Fruit fly (Drosophila melanogaster) whole organism: ENCODE results near the gene CG9799.

ENCODE experiments used
- Dll ChIP-seq: fragments of >200 bp; optimal IDR thresholded peaks from 2 replicates; lab custom pipeline; 2017
- pan ChIP-seq: fragments of >200 bp; optimal IDR thresholded peaks from 2 replicates; lab custom pipeline; 2017
- usp ChIP-seq: fragments of >200 bp; optimal IDR thresholded peaks from 2 replicates; lab custom pipeline; 2017; ENCODE audit warnings: missing biosample characterization, missing genetic modification characterization, mixed read lengths

DNA sequence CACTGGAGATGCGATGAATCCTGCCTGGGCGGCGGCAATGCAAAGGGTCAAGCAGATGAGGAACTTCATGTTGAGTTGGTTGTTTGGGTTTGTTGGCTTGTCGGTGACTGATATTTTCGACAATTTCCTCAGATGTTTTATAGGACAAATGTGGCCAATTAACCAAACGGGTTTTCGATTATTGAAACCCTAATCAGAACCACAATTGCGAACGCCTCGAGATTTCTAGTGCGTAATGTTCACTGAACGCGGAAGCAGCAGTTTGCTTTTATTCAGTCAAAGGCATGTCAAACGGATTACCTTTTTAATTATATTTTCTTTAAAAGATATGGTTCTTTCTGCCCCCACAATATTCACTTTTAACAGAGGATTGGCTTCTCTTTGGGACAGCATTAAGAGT is 8.5 kb upstream of the CG9799 start, which contains the start of gene CG14374:
- TF ChIP-seq Dll (no peak), pan (no peak), usp (GFP tag; lab: Kevin White, UChicago) (no peak)
